Worm (Caenorhabditis elegans) whole organism, L1 larva: ENCODE measurements around the gene fipr-7.

Experiments
- C04F5.9 ChIP-seq: sonication (generic microtip); optimal IDR thresholded peaks from 2 replicates; lab custom pipeline; 2016; ENCODE audit warnings: missing genetic modification characterization, missing compliant biosample characterization
- C16A3.4 ChIP-seq: fragments of 150-350 bp; optimal IDR thresholded peaks from 2 replicates; lab custom pipeline; 2014; ENCODE audit warnings: missing biosample characterization, missing genetic modification characterization
- aha-1 ChIP-seq: fragments of 150-350 bp; optimal IDR thresholded peaks from 2 replicates; lab custom pipeline; 2014; ENCODE audit warnings: missing biosample characterization, missing genetic modification characterization
- alr-1 ChIP-seq: fragments of 200-800 bp; sonication (Bioruptor generic); optimal IDR thresholded peaks from 2 replicates; lab custom pipeline; 2018; ENCODE audit warnings: borderline replicate concordance, mild to moderate bottlenecking, missing genetic modification characterization, missing compliant biosample characterization
- aly-2 ChIP-seq: fragments of 150-350 bp; optimal IDR thresholded peaks from 2 replicates; lab custom pipeline; 2014; ENCODE audit warnings: missing biosample characterization, missing genetic modification characterization
- ama-1 ChIP-seq: fragments of 150-350 bp; optimal IDR thresholded peaks from 2 replicates; lab custom pipeline; 2014
- blmp-1 ChIP-seq: fragments of 150-350 bp; optimal IDR thresholded peaks from 2 replicates; lab custom pipeline; 2014; ENCODE audit warnings: missing biosample characterization, missing genetic modification characterization
- ceh-88 ChIP-seq: fragments of 200-800 bp; sonication (Bioruptor generic); IDR thresholded peaks from 2 replicates; pipeline ENCODE4 v1.3.6; 2022; ENCODE audit warnings: missing genetic modification characterization, missing compliant biosample characterization
- ceh-90 ChIP-seq: sonication (generic microtip); optimal IDR thresholded peaks from 2 replicates; lab custom pipeline; 2016; ENCODE audit warnings: missing genetic modification characterization, missing compliant biosample characterization
- dpl-1 ChIP-seq, 3 experiments: fragments of 150-350 bp in 2 of 3; sonication (generic microtip) in 1 of 3; optimal IDR thresholded peaks; 2 replicates each; lab custom pipeline; 2014 to 2017; ENCODE audit warnings: missing biosample characterization in 3 of 3, missing genetic modification characterization in 3 of 3, missing genetic modification reagents in 3 of 3
- dsc-1 ChIP-seq: sonication (generic microtip); optimal IDR thresholded peaks from 2 replicates; lab custom pipeline; 2016; ENCODE audit warnings: mild to moderate bottlenecking, missing genetic modification characterization, missing compliant biosample characterization
- efl-1 ChIP-seq, 4 experiments: fragments of 150-350 bp; optimal IDR thresholded peaks in 3 of 4; peaks in 1 of 4; 1 replicate in 1 of 4; 2 replicates in 3 of 4; lab custom pipeline; 2014; ENCODE audit warnings: missing biosample characterization in 2 of 4, missing genetic modification characterization in 2 of 4, missing genetic modification reagents in 2 of 4
- egl-27 ChIP-seq, 2 experiments: fragments of 150-350 bp in 1 of 2; sonication (generic microtip); optimal IDR thresholded peaks; 3 replicates each; lab custom pipeline; 2017 to 2018; ENCODE audit warnings: missing biosample characterization in 2 of 2, missing genetic modification characterization in 2 of 2, missing genetic modification reagents in 2 of 2
- elt-2 ChIP-seq: sonication (generic microtip); optimal IDR thresholded peaks from 2 replicates; lab custom pipeline; 2016; ENCODE audit warnings: missing genetic modification characterization, mild to moderate bottlenecking, inconsistent platforms, missing compliant biosample characterization, missing genetic modification reagents
- elt-3 ChIP-seq, 6 experiments: fragments of 150-350 bp in 1 of 6; sonication (generic microtip); optimal IDR thresholded peaks; 2 replicates each; lab custom pipeline; 2017 to 2018; ENCODE audit warnings: missing biosample characterization in 6 of 6, missing genetic modification characterization in 6 of 6, inconsistent platforms in 1 of 6
- ets-5 ChIP-seq: fragments of 200-800 bp; sonication (Bioruptor generic); IDR thresholded peaks from 2 replicates; pipeline ENCODE4 v1.3.6; 2022; ENCODE audit warnings: missing genetic modification characterization, missing compliant biosample characterization
- fkh-4 ChIP-seq: sonication (generic microtip); optimal IDR thresholded peaks from 2 replicates; lab custom pipeline; 2016; ENCODE audit warnings: missing compliant biosample characterization, missing genetic modification characterization, borderline replicate concordance
- fkh-8 ChIP-seq: sonication (generic microtip); optimal IDR thresholded peaks from 2 replicates; lab custom pipeline; 2016; ENCODE audit warnings: mild to moderate bottlenecking, missing genetic modification characterization, missing compliant biosample characterization
- fos-1 ChIP-seq: fragments of 150-350 bp; optimal IDR thresholded peaks from 2 replicates; lab custom pipeline; 2014; ENCODE audit warnings: missing biosample characterization, missing genetic modification characterization
- hlh-17 ChIP-seq: fragments of 200-800 bp; sonication (Bioruptor generic); optimal IDR thresholded peaks from 2 replicates; lab custom pipeline; 2018; ENCODE audit warnings: missing genetic modification characterization, mild to moderate bottlenecking, missing compliant biosample characterization, moderate library complexity, borderline replicate concordance
- isw-1 ChIP-seq: fragments of 200-800 bp; sonication (Bioruptor generic); IDR thresholded peaks from 2 replicates; pipeline ENCODE4 v1.3.6; 2022; ENCODE audit warnings: missing genetic modification characterization, missing compliant biosample characterization
- jun-1 ChIP-seq: fragments of 150-350 bp; optimal IDR thresholded peaks from 2 replicates; lab custom pipeline; 2014; ENCODE audit warnings: missing biosample characterization, missing genetic modification reagents, missing genetic modification characterization
- lin-13 ChIP-seq: fragments of 150-350 bp; optimal IDR thresholded peaks from 2 replicates; lab custom pipeline; 2014; ENCODE audit warnings: missing biosample characterization, missing genetic modification reagents, missing genetic modification characterization
- lin-14 ChIP-seq: fragments of 200-800 bp; sonication (Bioruptor generic); optimal IDR thresholded peaks from 2 replicates; lab custom pipeline; 2018; ENCODE audit warnings: mild to moderate bottlenecking, missing genetic modification characterization, moderate library complexity, missing compliant biosample characterization
- lin-35 ChIP-seq, 2 experiments: fragments of 150-350 bp; optimal IDR thresholded peaks; 2 replicates each; lab custom pipeline; 2014; ENCODE audit warnings: missing biosample characterization in 2 of 2, missing genetic modification characterization in 2 of 2, missing genetic modification reagents in 2 of 2
- lir-3 ChIP-seq: sonication (generic microtip); optimal IDR thresholded peaks from 2 replicates; lab custom pipeline; 2016; ENCODE audit warnings: mild to moderate bottlenecking, missing genetic modification characterization, moderate library complexity, missing compliant biosample characterization; ENCODE audit not compliant: poor library complexity
- lsy-2 ChIP-seq, 2 experiments: fragments of 150-350 bp; optimal IDR thresholded peaks; 2 replicates each; lab custom pipeline; 2014; ENCODE audit warnings: missing biosample characterization in 2 of 2, missing genetic modification characterization in 2 of 2
- mab-9 ChIP-seq: fragments of 200-800 bp; sonication (Bioruptor generic); IDR thresholded peaks from 2 replicates; pipeline ENCODE4 v1.3.6; 2022; ENCODE audit warnings: missing genetic modification reagents, missing genetic modification characterization, missing compliant biosample characterization
- mdl-1 ChIP-seq, 2 experiments: fragments of 150-350 bp; optimal IDR thresholded peaks; 2 replicates each; lab custom pipeline; 2014 to 2017; ENCODE audit warnings: missing biosample characterization in 2 of 2, missing genetic modification characterization in 2 of 2, inconsistent platforms in 1 of 2
- mef-2 ChIP-seq: fragments of 150-350 bp; optimal IDR thresholded peaks from 2 replicates; lab custom pipeline; 2014; ENCODE audit warnings: missing biosample characterization, missing genetic modification characterization
- mep-1 ChIP-seq: fragments of 150-350 bp; optimal IDR thresholded peaks from 2 replicates; lab custom pipeline; 2014; ENCODE audit warnings: missing biosample characterization, missing genetic modification characterization
- nhr-11 ChIP-seq: fragments of 150-350 bp; optimal IDR thresholded peaks from 2 replicates; lab custom pipeline; 2014; ENCODE audit warnings: missing biosample characterization, missing genetic modification characterization
- nhr-12 ChIP-seq: sonication (generic microtip); optimal IDR thresholded peaks from 2 replicates; lab custom pipeline; 2017; ENCODE audit warnings: missing biosample characterization, missing genetic modification characterization
- nhr-19 ChIP-seq: fragments of 200-800 bp; sonication (Bioruptor generic); conservative IDR thresholded peaks from 2 replicates; pipeline ENCODE4 v1.3.6; 2022; ENCODE audit warnings: missing genetic modification characterization, missing compliant biosample characterization
- nhr-20 ChIP-seq: sonication (generic microtip); optimal IDR thresholded peaks from 2 replicates; lab custom pipeline; 2016; ENCODE audit warnings: mild to moderate bottlenecking, missing genetic modification characterization, missing compliant biosample characterization
- nhr-47 ChIP-seq: sonication (generic microtip); optimal IDR thresholded peaks from 2 replicates; lab custom pipeline; 2016; ENCODE audit warnings: mild to moderate bottlenecking, missing genetic modification characterization, moderate library complexity, missing compliant biosample characterization
- nhr-71 ChIP-seq: sonication (generic microtip); optimal IDR thresholded peaks from 2 replicates; lab custom pipeline; 2016; ENCODE audit warnings: mild to moderate bottlenecking, missing genetic modification characterization, moderate library complexity, missing compliant biosample characterization
- nhr-84 ChIP-seq: sonication (generic microtip); optimal IDR thresholded peaks from 2 replicates; lab custom pipeline; 2017; ENCODE audit warnings: missing biosample characterization, missing genetic modification characterization
- nhr-85 ChIP-seq: sonication (generic microtip); peaks from one replicate; lab custom pipeline; 2016; ENCODE audit warnings: missing genetic modification characterization, inconsistent platforms, missing compliant biosample characterization
- rnt-1 ChIP-seq: sonication (generic microtip); optimal IDR thresholded peaks from 2 replicates; lab custom pipeline; 2016; ENCODE audit warnings: mild to moderate bottlenecking, missing genetic modification characterization, moderate library complexity, missing compliant biosample characterization
- snu-23 ChIP-seq: sonication (generic microtip); optimal IDR thresholded peaks from 2 replicates; lab custom pipeline; 2016; ENCODE audit warnings: missing genetic modification characterization, missing compliant biosample characterization
- sox-4 ChIP-seq: sonication (generic microtip); optimal IDR thresholded peaks from 2 replicates; lab custom pipeline; 2016; ENCODE audit warnings: missing genetic modification characterization, missing compliant biosample characterization
- sup-37 ChIP-seq: fragments of 200-800 bp; sonication (Bioruptor generic); optimal IDR thresholded peaks from 2 replicates; lab custom pipeline; 2018; ENCODE audit warnings: mild to moderate bottlenecking, missing genetic modification characterization, missing compliant biosample characterization
- tbx-2 ChIP-seq: sonication (generic microtip); optimal IDR thresholded peaks from 2 replicates; lab custom pipeline; 2016; ENCODE audit warnings: missing genetic modification characterization, missing compliant biosample characterization
- unc-130 ChIP-seq: fragments of 150-350 bp; optimal IDR thresholded peaks from 2 replicates; lab custom pipeline; 2017; ENCODE audit warnings: missing biosample characterization, missing genetic modification characterization, inconsistent platforms
- unc-30 ChIP-seq: sonication (generic microtip); optimal IDR thresholded peaks from 2 replicates; lab custom pipeline; 2017; ENCODE audit warnings: missing biosample characterization, missing genetic modification characterization
- unc-62 ChIP-seq: fragments of 150-350 bp; optimal IDR thresholded peaks from 2 replicates; lab custom pipeline; 2014; ENCODE audit warnings: missing biosample characterization, missing genetic modification reagents, missing genetic modification characterization
- unc-86 ChIP-seq: sonication (generic microtip); optimal IDR thresholded peaks from 2 replicates; lab custom pipeline; 2016; ENCODE audit warnings: missing genetic modification characterization, missing compliant biosample characterization

fipr-7 gene

DNA sequence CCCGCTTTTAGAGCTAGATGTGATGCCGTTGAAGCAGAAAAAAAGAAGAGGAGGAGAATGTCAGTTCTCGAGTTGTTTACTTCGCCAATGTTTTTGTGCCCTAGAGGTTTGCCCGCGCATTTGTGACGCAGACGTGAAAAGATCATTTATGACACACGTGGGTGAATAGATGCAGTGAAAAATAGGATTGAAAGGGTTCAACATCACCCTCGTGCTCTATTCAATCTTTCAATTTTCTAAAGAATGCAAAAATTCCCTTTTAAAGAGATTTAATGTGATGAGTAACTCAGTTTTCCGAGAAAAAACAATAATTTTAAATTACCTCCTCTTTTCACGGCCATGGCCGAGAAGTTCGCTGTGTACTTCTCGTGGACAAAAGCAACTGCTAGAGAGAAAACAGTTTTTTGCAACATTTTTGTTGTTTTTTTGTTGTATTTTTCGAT, 16.8 kb downstream of the fipr-7 start (continued):
- TF ChIP-seq rnt-1 (tag; lab: Kevin White, UChicago) (no peak), fos-1 (tag; lab: Kevin White, UChicago) (peak; percentile 56), C16A3.4 (tag; lab: Kevin White, UChicago) (peak; percentile 56), ets-5 (GFP tag; lab: Robert Waterston, UW) (no peak), nhr-20 (tag; lab: Kevin White, UChicago) (peak; percentile 30), ama-1 (lab: Kevin White, UChicago) (no peak), isw-1 (GFP tag; lab: Robert Waterston, UW) (no peak; the same call in 1 of the 2 replicates), fkh-8 (tag; lab: Kevin White, UChicago) (peak; percentile 89), efl-1 (optimal IDR thresholded peaks at IDR 0.05; lab: Kevin White, UChicago) (peak; percentile 35 to 53), efl-1 (GFP tag; optimal IDR thresholded peaks at IDR 0.05 in 1 of 2; lab: Kevin White, UChicago) (peak; percentile 42 to 79), tbx-2 (tag; lab: Kevin White, UChicago) (no peak), fkh-4 (tag; lab: Kevin White, UChicago) (peak; percentile 55), mab-9 (0 out of 2 replicates have a peak, but pooled peaks have one; percentile 51), nhr-11 (tag; lab: Kevin White, UChicago) (peak; percentile 31), lin-13 (GFP tag; lab: Kevin White, UChicago) (peak; percentile 13), hlh-17 (no peak), unc-86 (tag; lab: Kevin White, UChicago) (peak; percentile 69), lin-35 (GFP tag; optimal IDR thresholded peaks at IDR 0.05; lab: Kevin White, UChicago) (peak; percentile 55 to 66), unc-30 (no peak), ceh-88 (GFP tag; lab: Robert Waterston, UW) (0 out of 2 replicates have a peak, but pooled peaks have one; percentile 48), aha-1 (tag; lab: Kevin White, UChicago) (no peak), nhr-71 (tag; lab: Kevin White, UChicago) (peak; percentile 84), nhr-19 (GFP tag; lab: Robert Waterston, UW) (peak; percentile 37), elt-2 (tag; lab: Kevin White, UChicago) (no peak)

ce11 chrV:10246967-10247366, 17.3 kb downstream of the fipr-7 start:
- TF ChIP-seq nhr-47 (tag; lab: Kevin White, UChicago): no peak
- TF ChIP-seq snu-23: no peak
- no peak for TF ChIP-seq aly-2 (tag; lab: Kevin White, UChicago)
- TF ChIP-seq alr-1: no peak
- peak in 1 of 2 experiments; percentile 17 for TF ChIP-seq mdl-1 (tag; optimal IDR thresholded peaks at IDR 0.05; lab: Kevin White, UChicago)
- TF ChIP-seq blmp-1: peak; percentile 8
- TF ChIP-seq nhr-19 (GFP tag; lab: Robert Waterston, UW): peak; percentile 38
- TF ChIP-seq unc-130 (tag; lab: Kevin White, UChicago): no peak
- TF ChIP-seq rnt-1 (tag; lab: Kevin White, UChicago): peak; percentile 37
- peak; percentile 22 for TF ChIP-seq lin-14
- TF ChIP-seq, all 84 proteins: peak for 5

ce11 chrV:10247673-10248239, 18.1 kb downstream of the fipr-7 start:
- TF ChIP-seq mef-2 (tag; lab: Kevin White, UChicago): no peak
- TF ChIP-seq unc-62 (GFP tag; lab: Kevin White, UChicago): no peak
- no peak for TF ChIP-seq fkh-4 (tag; lab: Kevin White, UChicago)
- no peak for TF ChIP-seq elt-3 (tag; optimal IDR thresholded peaks at IDR 0.05; lab: Kevin White, UChicago)
- TF ChIP-seq dsc-1: peak; percentile 69
- TF ChIP-seq sox-4 (tag; lab: Kevin White, UChicago): no peak
- no peak for TF ChIP-seq fos-1 (tag; lab: Kevin White, UChicago)
- no peak for TF ChIP-seq mep-1 (tag; lab: Kevin White, UChicago)
- TF ChIP-seq jun-1 (tag; lab: Kevin White, UChicago): no peak
- no peak for TF ChIP-seq nhr-84 (tag; lab: Kevin White, UChicago)
- no peak for TF ChIP-seq egl-27 (tag; optimal IDR thresholded peaks at IDR 0.05; lab: Kevin White, UChicago)
- TF ChIP-seq lir-3: no peak
- TF ChIP-seq tbx-2 (tag; lab: Kevin White, UChicago): no peak
- no peak for TF ChIP-seq ceh-88 (GFP tag; lab: Robert Waterston, UW)
- no peak for TF ChIP-seq C04F5.9 (tag; lab: Kevin White, UChicago)
- no peak for TF ChIP-seq nhr-12
- TF ChIP-seq lin-35 (GFP tag; optimal IDR thresholded peaks at IDR 0.05; lab: Kevin White, UChicago): no peak
- peak; percentile 31 for TF ChIP-seq nhr-47 (tag; lab: Kevin White, UChicago)
- TF ChIP-seq ceh-90: no peak
- TF ChIP-seq nhr-85: no peak
- TF ChIP-seq sup-37 (GFP tag; lab: Kevin White, UChicago): no peak
- no peak for TF ChIP-seq mab-9
- no peak for TF ChIP-seq dpl-1 (GFP tag; optimal IDR thresholded peaks at IDR 0.05; lab: Kevin White, UChicago)
- no peak for TF ChIP-seq alr-1
- TF ChIP-seq lsy-2 (tag; optimal IDR thresholded peaks at IDR 0.05; lab: Kevin White, UChicago): no peak
